Fruit fly (Drosophila melanogaster) whole organism, embryonic: ENCODE results near the gene Dis3l2.

ENCODE experiments used
- Aef1 ChIP-seq: fragments of 200-800 bp; sonication (Bioruptor generic); IDR thresholded peaks from 3 replicates; pipeline ENCODE4 v1.3.6; 2022; ENCODE audit warnings: missing biosample characterization, missing genetic modification characterization
- CG11247 ChIP-seq: fragments of 200-800 bp; sonication (Bioruptor generic); IDR thresholded peaks from 2 replicates; pipeline ENCODE4 v1.3.6; 2022; ENCODE audit warnings: missing biosample characterization, missing genetic modification characterization
- CG1602 ChIP-seq: fragments of 200-800 bp; sonication (Bioruptor generic); optimal IDR thresholded peaks from 3 replicates; lab custom pipeline; 2016; ENCODE audit warnings: missing biosample characterization, missing genetic modification characterization
- CG17829 ChIP-seq: fragments of 200-800 bp; optimal IDR thresholded peaks from 2 replicates; lab custom pipeline; 2019; ENCODE audit warnings: missing biosample characterization, mild to moderate bottlenecking, missing genetic modification characterization, moderate library complexity
- CG2129 ChIP-seq: fragments of 200-800 bp; sonication (Bioruptor generic); IDR thresholded peaks from 2 replicates; pipeline ENCODE4 v1.3.6; 2022; ENCODE audit warnings: missing biosample characterization, missing genetic modification characterization; ENCODE audit not compliant: partially characterized antibody
- CG34376 ChIP-seq: fragments of 200-800 bp; sonication (Bioruptor generic); optimal IDR thresholded peaks from 2 replicates; lab custom pipeline; 2018; ENCODE audit warnings: missing biosample characterization, mild to moderate bottlenecking, missing genetic modification characterization
- CG34422 ChIP-seq: fragments of 200-800 bp; sonication (Bioruptor generic); IDR thresholded peaks from 3 replicates; pipeline ENCODE4 v1.3.6; 2022; ENCODE audit warnings: missing biosample characterization, missing genetic modification characterization
- CG42726 ChIP-seq: fragments of 200-800 bp; sonication (Bioruptor generic); IDR thresholded peaks from 2 replicates; pipeline ENCODE4 v1.3.6; 2022; ENCODE audit warnings: missing biosample characterization, missing genetic modification characterization; ENCODE audit not compliant: partially characterized antibody
- CG4328 ChIP-seq: fragments of 200-800 bp; sonication (Bioruptor generic); optimal IDR thresholded peaks from 3 replicates; lab custom pipeline; 2017; ENCODE audit warnings: missing biosample characterization, missing genetic modification reagents, missing genetic modification characterization
- CG6765 ChIP-seq: fragments of 200-800 bp; sonication (Bioruptor generic); optimal IDR thresholded peaks from 3 replicates; lab custom pipeline; 2017; ENCODE audit warnings: missing biosample characterization, mild to moderate bottlenecking, missing genetic modification characterization
- CG6813 ChIP-seq: fragments of 200-800 bp; sonication (Bioruptor generic); optimal IDR thresholded peaks from 2 replicates; lab custom pipeline; 2017; ENCODE audit warnings: missing biosample characterization, missing genetic modification characterization, mild to moderate bottlenecking, moderate library complexity, missing genetic modification reagents
- CG7786 ChIP-seq: fragments of 200-800 bp; sonication (Bioruptor generic); optimal IDR thresholded peaks from 2 replicates; lab custom pipeline; 2016; ENCODE audit warnings: missing biosample characterization, missing genetic modification characterization
- CG8359 ChIP-seq: fragments of 200-800 bp; sonication (Bioruptor generic); optimal IDR thresholded peaks from 2 replicates; lab custom pipeline; 2017; ENCODE audit warnings: missing biosample characterization, mild to moderate bottlenecking, missing genetic modification characterization, borderline replicate concordance
- CG8765 ChIP-seq: fragments of 200-800 bp; sonication (Bioruptor generic); IDR thresholded peaks from 2 replicates; pipeline ENCODE4 v1.3.6; 2022; ENCODE audit warnings: missing biosample characterization, missing genetic modification characterization
- CG9797 ChIP-seq: fragments of 200-800 bp; sonication (Bioruptor generic); optimal IDR thresholded peaks from 3 replicates; lab custom pipeline; 2018; ENCODE audit warnings: missing biosample characterization, mild to moderate bottlenecking, missing genetic modification characterization
- CG9876 ChIP-seq: fragments of 200-800 bp; sonication (Bioruptor generic); optimal IDR thresholded peaks from 2 replicates; lab custom pipeline; 2016; ENCODE audit warnings: missing biosample characterization, missing genetic modification characterization
- CHES-1-like ChIP-seq: fragments of 200-800 bp; sonication (Bioruptor generic); optimal IDR thresholded peaks from 2 replicates; lab custom pipeline; 2016; ENCODE audit warnings: missing biosample characterization, missing genetic modification characterization
- CoRest ChIP-seq: fragments of 200-800 bp; sonication (Bioruptor generic); optimal IDR thresholded peaks from 3 replicates; lab custom pipeline; 2018; ENCODE audit warnings: missing biosample characterization, mild to moderate bottlenecking, missing genetic modification characterization, moderate library complexity
- Dp ChIP-seq: fragments of 200-800 bp; sonication (Bioruptor generic); optimal IDR thresholded peaks from 2 replicates; lab custom pipeline; 2018; ENCODE audit warnings: missing biosample characterization, mild to moderate bottlenecking, missing genetic modification characterization, moderate library complexity
- E2f1 ChIP-seq: fragments of 200-800 bp; sonication (Bioruptor generic); IDR thresholded peaks from 2 replicates; pipeline ENCODE4 v1.3.6; 2022; ENCODE audit warnings: missing biosample characterization, missing genetic modification characterization
- Gsc ChIP-seq: fragments of 200-800 bp; sonication (Bioruptor generic); IDR thresholded peaks from 2 replicates; pipeline ENCODE4 v1.3.6; 2022; ENCODE audit warnings: missing biosample characterization, missing genetic modification characterization
- Gug ChIP-seq: fragments of 200-800 bp; sonication (Bioruptor generic); IDR thresholded peaks from 4 replicates; pipeline ENCODE4 v1.3.6; 2022; ENCODE audit warnings: missing biosample characterization, missing genetic modification characterization
- MESR4 ChIP-seq: fragments of 200-800 bp; sonication (Bioruptor generic); optimal IDR thresholded peaks from 2 replicates; lab custom pipeline; 2018; ENCODE audit warnings: missing biosample characterization, mild to moderate bottlenecking, missing genetic modification characterization, moderate library complexity
- Mes4 ChIP-seq: fragments of 200-800 bp; sonication (Bioruptor generic); optimal IDR thresholded peaks from 2 replicates; lab custom pipeline; 2016; ENCODE audit warnings: missing biosample characterization, missing genetic modification characterization
- Optix ChIP-seq: fragments of 200-800 bp; sonication (Bioruptor generic); IDR thresholded peaks from 3 replicates; pipeline ENCODE4 v1.3.6; 2022; ENCODE audit warnings: missing biosample characterization, missing genetic modification characterization
- Spps ChIP-seq: fragments of 200-800 bp; sonication (Bioruptor generic); optimal IDR thresholded peaks from 2 replicates; lab custom pipeline; 2018; ENCODE audit warnings: missing biosample characterization, mild to moderate bottlenecking, missing genetic modification characterization
- aop ChIP-seq: fragments of 200-800 bp; sonication (Bioruptor generic); IDR thresholded peaks from 2 replicates; pipeline ENCODE4 v1.3.6; 2022; ENCODE audit warnings: missing biosample characterization, missing genetic modification characterization
- ase ChIP-seq: fragments of 200-800 bp; sonication (Bioruptor generic); IDR thresholded peaks from 3 replicates; pipeline ENCODE4 v1.3.6; 2022; ENCODE audit warnings: missing biosample characterization, missing genetic modification characterization
- bigmax ChIP-seq: fragments of 200-800 bp; sonication (Bioruptor generic); optimal IDR thresholded peaks from 2 replicates; lab custom pipeline; 2018; ENCODE audit warnings: missing biosample characterization, mild to moderate bottlenecking, missing genetic modification characterization
- ci ChIP-seq: fragments of 200-800 bp; sonication (Bioruptor generic); IDR thresholded peaks from 3 replicates; pipeline ENCODE4 v1.3.6; 2022; ENCODE audit warnings: missing biosample characterization, missing genetic modification characterization
- corto ChIP-seq: fragments of 200-800 bp; sonication (Bioruptor generic); optimal IDR thresholded peaks from 2 replicates; lab custom pipeline; 2016; ENCODE audit warnings: missing biosample characterization, mild to moderate bottlenecking, missing genetic modification characterization, moderate library complexity
- dpn ChIP-seq, 2 experiments: fragments of 200-800 bp; sonication (Bioruptor generic); optimal IDR thresholded peaks; 3 replicates each; lab custom pipeline; 2016; ENCODE audit warnings: missing biosample characterization in 2 of 2, missing genetic modification characterization in 2 of 2
- ham ChIP-seq: fragments of 200-800 bp; sonication (Bioruptor generic); IDR thresholded peaks from 2 replicates; pipeline ENCODE4 v1.3.6; 2022; ENCODE audit warnings: missing biosample characterization, missing genetic modification characterization
- hkb ChIP-seq, 2 experiments: fragments of 200-800 bp in 1 of 2; fragments of >200 bp in 1 of 2; sonication (Bioruptor generic) in 1 of 2; IDR thresholded peaks in 1 of 2; optimal IDR thresholded peaks in 1 of 2; 2 replicates each; pipeline versions ENCODE4 v1.3.6 to Lab custom; 2017 to 2022; ENCODE audit warnings: missing biosample characterization in 1 of 2, missing genetic modification characterization in 1 of 2
- mirr ChIP-seq: fragments of 200-800 bp; sonication (Bioruptor generic); optimal IDR thresholded peaks from 3 replicates; lab custom pipeline; 2018; ENCODE audit warnings: missing biosample characterization, mild to moderate bottlenecking, missing genetic modification characterization
- pfk ChIP-seq: fragments of 200-800 bp; sonication (Bioruptor generic); optimal IDR thresholded peaks from 2 replicates; lab custom pipeline; 2018; ENCODE audit warnings: missing biosample characterization, mild to moderate bottlenecking, missing genetic modification characterization, moderate library complexity
- prd ChIP-seq, 3 experiments: fragments of >200 bp in 2 of 3; fragments of 200-800 bp in 1 of 3; sonication (Bioruptor generic) in 1 of 3; optimal IDR thresholded peaks in 2 of 3; IDR thresholded peaks in 1 of 3; 2 replicates in 2 of 3; 3 replicates in 1 of 3; pipeline versions ENCODE4 v1.3.6 to Lab custom; 2017 to 2022; ENCODE audit warnings: missing biosample characterization in 1 of 3, missing genetic modification characterization in 1 of 3
- row ChIP-seq: fragments of 200-800 bp; sonication (Bioruptor generic); IDR thresholded peaks from 3 replicates; pipeline ENCODE4 v1.3.6; 2022; ENCODE audit warnings: missing biosample characterization, missing genetic modification characterization
- sens ChIP-seq: fragments of 200-800 bp; sonication (Bioruptor generic); peaks from one replicate; lab custom pipeline; 2016; ENCODE audit warnings: missing biosample characterization, missing genetic modification characterization
- shn ChIP-seq: fragments of 200-800 bp; sonication (Bioruptor generic); optimal IDR thresholded peaks from 3 replicates; lab custom pipeline; 2016; ENCODE audit warnings: missing biosample characterization, missing genetic modification characterization
- sima ChIP-seq: fragments of 200-800 bp; sonication (Bioruptor generic); optimal IDR thresholded peaks from 2 replicates; lab custom pipeline; 2016; ENCODE audit warnings: missing biosample characterization, missing genetic modification characterization
- slp2 ChIP-seq: fragments of 200-800 bp; sonication (Bioruptor generic); optimal IDR thresholded peaks from 2 replicates; lab custom pipeline; 2016; ENCODE audit warnings: missing biosample characterization, missing genetic modification characterization
- stwl ChIP-seq: fragments of 200-800 bp; sonication (Bioruptor generic); optimal IDR thresholded peaks from 3 replicates; lab custom pipeline; 2018; ENCODE audit warnings: missing biosample characterization, mild to moderate bottlenecking, missing genetic modification characterization, moderate library complexity
- tna ChIP-seq: fragments of 200-800 bp; sonication (Bioruptor generic); IDR thresholded peaks from 2 replicates; pipeline ENCODE4 v1.3.6; 2022; ENCODE audit warnings: missing biosample characterization, missing genetic modification characterization; ENCODE audit not compliant: partially characterized antibody
- tup ChIP-seq: fragments of 200-800 bp; sonication (Bioruptor generic); optimal IDR thresholded peaks from 2 replicates; lab custom pipeline; 2016; ENCODE audit warnings: missing biosample characterization, mild to moderate bottlenecking, missing genetic modification characterization, moderate library complexity
- wek ChIP-seq: fragments of 200-800 bp; sonication (Bioruptor generic); optimal IDR thresholded peaks from 3 replicates; lab custom pipeline; 2018; ENCODE audit warnings: missing biosample characterization, mild to moderate bottlenecking, missing genetic modification characterization, moderate library complexity

Dis3l2 gene

DNA sequence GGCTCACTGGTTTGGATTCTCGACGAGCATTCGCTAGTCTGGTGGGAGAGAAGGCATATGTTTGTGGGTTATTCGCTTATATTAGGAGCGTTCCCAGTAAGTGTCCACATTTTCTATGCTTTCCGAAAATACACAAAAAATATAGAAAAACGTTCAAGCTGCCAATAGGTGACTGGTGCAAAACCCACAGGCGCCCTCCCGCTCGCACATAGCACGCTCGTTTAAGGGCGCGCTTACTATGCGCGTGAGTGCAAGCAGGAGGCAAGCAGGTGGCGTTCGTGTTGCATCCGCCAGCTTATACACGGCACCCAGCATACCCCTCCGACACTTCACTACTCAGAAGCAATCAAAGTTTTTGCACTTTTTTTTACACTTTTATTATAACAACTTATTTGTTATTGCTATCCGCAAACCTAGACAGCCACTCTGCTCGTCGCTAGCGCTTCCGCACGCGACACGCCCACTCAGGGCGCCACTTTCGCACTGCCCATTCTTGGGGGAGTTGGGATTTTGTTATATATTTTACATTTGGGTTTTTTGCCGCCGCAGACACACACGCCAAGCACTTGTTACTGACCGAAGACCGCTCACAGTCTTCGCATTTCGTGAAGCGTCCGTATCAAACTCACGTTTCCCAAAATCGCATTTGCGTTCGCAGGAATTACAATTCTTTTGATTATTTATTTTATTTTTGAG lies 13.3 kb upstream of the Dis3l2 start (continued):
- TF ChIP-seq CoRest (no peak), Mes4 (GFP tag; lab: Kevin White, UChicago) (no peak), ci (GFP tag; lab: Robert Waterston, UW) (peak; percentile 52; the same call in 1 of the 3 replicates), hkb (optimal IDR thresholded peaks at IDR 0.05; lab: Kevin White, UChicago) (no peak), hkb (GFP tag; IDR thresholded peaks at IDR 0.05; lab: Robert Waterston, UW) (0 out of 2 replicates have a peak, but pooled peaks have one; percentile 33), CG34376 (no peak), CG34422 (GFP tag; lab: Robert Waterston, UW) (peak; percentile 98), dpn (GFP tag; optimal IDR thresholded peaks at IDR 0.05; lab: Kevin White, UChicago) (peak in 1 of 2 experiments; percentile 3), Optix (GFP tag; lab: Robert Waterston, UW) (no peak), CHES-1-like (peak; percentile 80), ase (GFP tag; lab: Robert Waterston, UW) (peak; percentile 66; the same call in 2 of the 3 replicates), mirr (GFP tag; lab: Kevin White, UChicago) (no peak), CG8765 (GFP tag; lab: Robert Waterston, UW) (0 out of 2 replicates have a peak, but pooled peaks have one; percentile 18), CG9876 (GFP tag; lab: Kevin White, UChicago) (peak; percentile 30), Aef1 (GFP tag; lab: Robert Waterston, UW) (peak; percentile 47; the same call in 1 of the 3 replicates), Dp (GFP tag; lab: Kevin White, UChicago) (peak; percentile 27), slp2 (GFP tag; lab: Kevin White, UChicago) (no peak), E2f1 (GFP tag; lab: Robert Waterston, UW) (peak; percentile 57; the same call in 1 of the 2 replicates), stwl (no peak), CG11247 (no peak), CG17829 (tag; lab: Kevin White, UChicago) (peak; percentile 25), CG6813 (GFP tag; lab: Kevin White, UChicago) (no peak), aop (GFP tag; lab: Robert Waterston, UW) (no peak), pfk (GFP tag; lab: Kevin White, UChicago) (no peak)

DNA sequence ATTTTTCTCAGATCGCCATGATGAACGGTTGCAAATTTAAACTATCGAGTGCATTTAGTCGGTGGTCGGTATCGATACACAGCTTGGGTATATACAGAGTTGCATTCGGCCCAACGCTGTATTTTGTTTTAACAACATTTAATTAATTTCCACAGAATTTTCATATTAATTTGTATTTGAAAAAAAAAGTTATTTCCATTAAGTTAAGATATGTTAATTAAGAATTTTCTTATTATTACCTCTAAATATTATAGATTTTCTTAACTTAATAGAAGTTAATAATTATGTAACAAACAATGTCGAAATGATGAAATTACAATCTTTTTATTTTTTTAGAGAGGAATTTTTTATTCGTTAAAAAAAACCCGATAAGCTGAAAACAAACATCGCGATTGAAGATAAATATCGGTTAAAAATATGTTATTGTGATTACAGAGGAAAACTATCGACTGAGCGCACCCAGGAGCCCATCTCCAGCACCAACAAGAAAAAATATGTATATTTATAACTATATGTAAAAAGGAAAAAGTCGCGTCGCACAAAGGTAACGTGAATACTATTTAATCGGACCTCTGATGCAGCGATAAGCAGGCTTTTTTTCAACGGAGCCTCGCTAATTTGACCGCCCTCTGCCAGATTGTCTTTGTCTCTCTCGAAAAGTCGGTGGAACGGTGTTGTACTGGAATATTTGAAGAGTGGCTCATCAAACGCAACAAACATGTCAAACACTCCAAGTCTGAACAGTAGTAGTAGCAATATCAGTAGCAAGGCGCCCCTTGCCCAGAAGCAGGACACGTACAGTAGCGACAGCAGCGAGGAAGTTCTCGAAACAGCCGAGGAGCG lies 12.5 kb upstream of the Dis3l2 start, which contains the start of the genes rno and mri:
Gene rno (minus strand): TSS at position 9 of the 843 bp plus-strand sequence.
Gene mri (plus strand): TSS at position 421 of the 843 bp plus-strand sequence.
- peak; percentile 93 for TF ChIP-seq MESR4
- TF ChIP-seq sima (GFP tag; lab: Kevin White, UChicago), result no peak
- peak; percentile 86 for TF ChIP-seq row (GFP tag; lab: Robert Waterston, UW)
- no peak for TF ChIP-seq prd (optimal IDR thresholded peaks at IDR 0.05; lab: Kevin White, UChicago)
- peak; percentile 80 for TF ChIP-seq prd (GFP tag; IDR thresholded peaks at IDR 0.05; lab: Robert Waterston, UW)
- TF ChIP-seq sens (GFP tag; lab: Kevin White, UChicago), result peak; percentile 63
- peak; percentile 91 for TF ChIP-seq CG42726 (GFP tag; lab: Robert Waterston, UW)
- TF ChIP-seq CG9797 (GFP tag; lab: Kevin White, UChicago), result no peak
- no peak for TF ChIP-seq shn (GFP tag; lab: Kevin White, UChicago)
- peak; percentile 90 for TF ChIP-seq tna
- no peak for TF ChIP-seq bigmax (GFP tag; lab: Kevin White, UChicago)
- no peak for TF ChIP-seq wek (GFP tag; lab: Kevin White, UChicago)
- TF ChIP-seq CG7786 (GFP tag; lab: Kevin White, UChicago), result no peak
- peak; percentile 58; the same call in 3 of the 4 replicates for TF ChIP-seq Gug
- no peak for TF ChIP-seq ham
- TF ChIP-seq CG4328 (GFP tag; lab: Kevin White, UChicago), result peak; percentile 55
- peak; percentile 70 for TF ChIP-seq CG1602 (GFP tag; lab: Kevin White, UChicago)
- no peak for TF ChIP-seq CG6765
- TF ChIP-seq corto (GFP tag; lab: Kevin White, UChicago), result no peak
- no peak for TF ChIP-seq CG8359 (GFP tag; lab: Kevin White, UChicago)
- no peak for TF ChIP-seq Dp (GFP tag; lab: Kevin White, UChicago)
- peak; percentile 82 for TF ChIP-seq CG2129 (GFP tag; lab: Robert Waterston, UW)
- TF ChIP-seq Gsc (GFP tag; lab: Robert Waterston, UW), result no peak
- TF ChIP-seq Spps (tag; lab: Kevin White, UChicago), result peak; percentile 15
- TF ChIP-seq tup, result no peak
